Worm (Caenorhabditis elegans) whole organism, late embryonic: ENCODE data around the gene C07A9.9.
"Not testable (repeated sequence)": the region's sequence is repeated elsewhere in the genome, so short reads cannot be mapped to it uniquely, and the experiment has no call there.

Source experiments
- ceh-22 ChIP-seq: sonication (generic microtip); optimal IDR thresholded peaks from 2 replicates; lab custom pipeline; 2017; ENCODE audit warnings: missing biosample characterization, missing genetic modification characterization
- sox-4 ChIP-seq: sonication (generic microtip); optimal IDR thresholded peaks from 2 replicates; lab custom pipeline; 2017; ENCODE audit warnings: mild to moderate bottlenecking, missing genetic modification characterization, inconsistent platforms, missing compliant biosample characterization

ce11 chrIII:9682729-9683128, 15.3 kb upstream of the C07A9.9 start, which contains the start of gene C07A9.5:
- not testable (repeated sequence) for TF ChIP-seq ceh-22; sox-4 (tag; lab: Kevin White, UChicago)
